Fruit fly (Drosophila melanogaster) S2 (cell line): ENCODE data around the gene CG3345.

ENCODE experiments used
- CG8478 ChIP-seq: fragments of >200 bp; optimal IDR thresholded peaks from 2 replicates; lab custom pipeline; 2018
- CTCF ChIP-seq, 2 experiments: fragments of >200 bp; optimal IDR thresholded peaks; 2 replicates each; lab custom pipeline; 2018

DNA sequence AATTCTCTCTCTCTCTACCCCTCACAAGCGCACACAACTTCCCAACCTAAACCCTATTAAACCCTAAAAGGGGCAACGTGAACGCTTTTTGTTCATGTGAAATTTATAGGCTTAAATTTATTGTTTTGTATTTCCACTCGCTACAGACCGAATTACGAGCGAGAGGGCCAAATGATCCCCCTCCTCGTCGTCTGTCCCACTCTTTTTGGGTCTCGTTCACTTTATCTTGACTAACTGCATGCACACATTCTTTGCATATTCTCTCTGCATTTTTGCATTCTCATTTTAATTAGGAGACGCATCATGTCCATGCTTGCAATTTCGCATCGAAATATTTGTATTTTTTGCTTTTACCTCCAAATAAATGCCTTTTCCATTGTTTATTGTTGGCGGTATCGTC lies 47.7 kb upstream of the CG3345 start:
- TF ChIP-seq CG8478 (lab: Kevin White, UChicago), result no peak
- TF ChIP-seq CTCF (optimal IDR thresholded peaks at IDR 0.05; lab: Kevin White, UChicago), result no peak
